Fruit fly (Drosophila melanogaster): ENCODE measurements around the gene CG10470.

DNA sequence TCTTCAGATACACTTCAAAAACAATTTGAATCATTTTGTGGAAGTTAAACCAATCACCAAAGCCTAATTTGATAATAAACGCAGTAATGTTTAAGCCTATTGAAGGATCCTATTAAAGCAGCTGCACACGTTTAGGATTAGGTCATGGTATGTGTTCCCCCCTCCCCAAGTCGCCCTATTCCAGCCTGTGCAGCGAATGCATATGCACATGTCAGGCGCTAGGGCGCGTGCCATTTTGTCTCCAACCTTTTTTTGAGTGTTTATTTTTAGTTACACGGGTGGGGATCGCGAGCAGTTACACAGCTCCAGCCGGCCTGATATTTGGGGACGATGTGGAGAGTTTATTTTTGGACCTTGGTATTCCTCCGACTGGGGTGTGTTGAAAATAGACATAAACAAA lies 11.9 kb upstream of the CG10470 start:
- TF ChIP-seq D1 (tag; optimal IDR thresholded peaks at IDR 0.05) (no peak), Ets98B (GFP tag; IDR thresholded peaks at IDR 0.05) (no peak)
